Worm (Caenorhabditis elegans) whole organism, midembryonic: ENCODE measurements around the gene C14E2.1.

ENCODE experiments used
- cog-1 ChIP-seq: sonication (generic microtip); optimal IDR thresholded peaks from 2 replicates; lab custom pipeline; 2016; ENCODE audit warnings: missing genetic modification characterization, missing compliant biosample characterization
- klf-2 ChIP-seq: fragments of 200-800 bp; sonication (Bioruptor generic); conservative IDR thresholded peaks from 2 replicates; pipeline ENCODE4 v1.3.6; 2022; ENCODE audit warnings: missing genetic modification reagents, missing genetic modification characterization, missing compliant biosample characterization
- med-1 ChIP-seq: sonication (generic microtip); optimal IDR thresholded peaks from 2 replicates; lab custom pipeline; 2017; ENCODE audit warnings: missing genetic modification characterization, mild to moderate bottlenecking, missing compliant biosample characterization, antibody characterized with exemption, missing genetic modification reagents; ENCODE audit not compliant: insufficient read depth
- ref-1 ChIP-seq: fragments of 200-800 bp; sonication (Bioruptor generic); conservative IDR thresholded peaks from 2 replicates; pipeline ENCODE4 v1.3.6; 2022; ENCODE audit warnings: missing genetic modification reagents, missing genetic modification characterization, missing compliant biosample characterization
- ztf-29 ChIP-seq: fragments of 200-800 bp; sonication (Bioruptor generic); IDR thresholded peaks from 2 replicates; pipeline ENCODE4 v1.3.6; 2022; ENCODE audit warnings: missing genetic modification reagents, missing genetic modification characterization, missing compliant biosample characterization

DNA sequence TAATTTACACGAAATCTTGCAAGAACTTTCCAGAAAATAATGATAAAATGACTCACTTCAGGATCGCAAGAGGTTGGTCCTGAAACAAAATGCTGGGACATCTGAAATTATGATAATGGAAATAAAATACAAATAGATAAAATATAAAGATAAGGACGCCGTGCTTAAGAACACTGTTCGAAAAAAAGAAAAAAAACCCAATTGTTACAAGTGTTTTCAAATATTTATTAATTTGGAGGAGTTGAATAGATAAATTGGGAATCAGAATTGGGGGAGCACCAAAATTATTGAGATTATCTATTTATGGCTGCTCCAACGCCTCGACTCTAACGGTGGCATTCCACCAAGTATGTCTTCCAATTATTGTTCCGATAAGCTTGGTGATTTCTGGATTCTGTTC, 22.3 kb downstream of the C14E2.1 start, which contains the start of gene ceh-41:
- TF ChIP-seq med-1 (GFP tag; lab: Kevin White, UChicago) (no peak), cog-1 (tag; lab: Kevin White, UChicago) (no peak), ztf-29 (GFP tag; lab: Robert Waterston, UW) (no peak), klf-2 (no peak), ref-1 (GFP tag; lab: Robert Waterston, UW) (no peak)
